Worm (Caenorhabditis elegans) whole organism, L4 larva: ENCODE measurements around the gene cest-33.
A peak's percentile ranks its signal among the peaks of the same experiment; 100 is the strongest.

ENCODE experiments used
- F26F4.8 ChIP-seq: fragments of 200-800 bp; sonication (Bioruptor generic); conservative IDR thresholded peaks from 2 replicates; pipeline ENCODE4 v1.3.6; 2022; ENCODE audit warnings: missing genetic modification characterization, missing compliant biosample characterization
- F37D6.2 ChIP-seq: sonication (generic microtip); optimal IDR thresholded peaks from 2 replicates; lab custom pipeline; 2016; ENCODE audit warnings: mild to moderate bottlenecking, missing genetic modification characterization, missing compliant biosample characterization
- F49E8.2 ChIP-seq: sonication (generic microtip); optimal IDR thresholded peaks from 2 replicates; lab custom pipeline; 2016; ENCODE audit warnings: missing compliant biosample characterization, mild to moderate bottlenecking, missing genetic modification characterization, borderline replicate concordance
- R02D3.7 ChIP-seq: fragments of 150-350 bp; sonication (generic microtip); optimal IDR thresholded peaks from 3 replicates; lab custom pipeline; 2014; ENCODE audit warnings: missing biosample characterization, missing genetic modification characterization
- Y105C5A.15 ChIP-seq: fragments of 200-800 bp; sonication (Bioruptor generic); IDR thresholded peaks from 2 replicates; pipeline ENCODE4 v1.3.6; 2022; ENCODE audit warnings: missing genetic modification characterization, missing compliant biosample characterization
- Y5F2A.4 ChIP-seq: fragments of 200-800 bp; sonication (Bioruptor generic); optimal IDR thresholded peaks from 2 replicates; lab custom pipeline; 2018; ENCODE audit warnings: mild to moderate bottlenecking, missing genetic modification characterization, missing compliant biosample characterization
- ZK546.5 ChIP-seq, 2 experiments: sonication (generic microtip); optimal IDR thresholded peaks; 2 replicates each; lab custom pipeline; 2017; ENCODE audit warnings: missing biosample characterization in 2 of 2, missing genetic modification characterization in 2 of 2
- arid-1 ChIP-seq: fragments of 200-800 bp; sonication (Bioruptor generic); conservative IDR thresholded peaks from 2 replicates; pipeline ENCODE4 v1.3.6; 2022; ENCODE audit warnings: missing genetic modification reagents, missing genetic modification characterization, missing compliant biosample characterization
- attf-4 ChIP-seq: sonication (generic microtip); optimal IDR thresholded peaks from 3 replicates; lab custom pipeline; 2017; ENCODE audit warnings: missing biosample characterization, missing genetic modification characterization
- ceh-20 ChIP-seq: fragments of 200-800 bp; sonication (Bioruptor generic); IDR thresholded peaks from 2 replicates; pipeline ENCODE4 v1.3.6; 2022; ENCODE audit warnings: missing genetic modification reagents, missing genetic modification characterization, missing compliant biosample characterization
- ceh-44 ChIP-seq: fragments of 200-800 bp; sonication (Bioruptor generic); IDR thresholded peaks from 2 replicates; pipeline ENCODE4 v1.3.6; 2022; ENCODE audit warnings: missing genetic modification reagents, missing genetic modification characterization, missing compliant biosample characterization
- ceh-82 ChIP-seq: sonication (generic microtip); optimal IDR thresholded peaks from 2 replicates; lab custom pipeline; 2017; ENCODE audit warnings: missing biosample characterization, missing genetic modification characterization
- ctbp-1 ChIP-seq: fragments of 200-800 bp; sonication (Bioruptor generic); IDR thresholded peaks from 2 replicates; pipeline ENCODE4 v1.3.6; 2022; ENCODE audit warnings: missing genetic modification reagents, missing genetic modification characterization, missing compliant biosample characterization
- daf-12 ChIP-seq: fragments of 150-350 bp; optimal IDR thresholded peaks from 2 replicates; lab custom pipeline; 2014; ENCODE audit warnings: missing biosample characterization, missing genetic modification reagents, missing genetic modification characterization
- daf-19 ChIP-seq: fragments of 200-800 bp; sonication (Bioruptor generic); conservative IDR thresholded peaks from 2 replicates; pipeline ENCODE4 v1.3.6; 2022; ENCODE audit warnings: missing genetic modification characterization, missing compliant biosample characterization
- dmd-8 ChIP-seq: fragments of 200-800 bp; sonication (Bioruptor generic); IDR thresholded peaks from 2 replicates; pipeline ENCODE4 v1.3.6; 2022; ENCODE audit warnings: missing genetic modification characterization, missing compliant biosample characterization
- dmd-9 ChIP-seq: fragments of 200-800 bp; sonication (Bioruptor generic); IDR thresholded peaks from 2 replicates; pipeline ENCODE4 v1.3.6; 2022; ENCODE audit warnings: missing genetic modification reagents, missing genetic modification characterization, missing compliant biosample characterization
- fkh-10 ChIP-seq: fragments of 150-350 bp; optimal IDR thresholded peaks from 2 replicates; lab custom pipeline; 2014; ENCODE audit warnings: missing biosample characterization, missing genetic modification reagents, missing genetic modification characterization
- fos-1 ChIP-seq: fragments of 150-350 bp; optimal IDR thresholded peaks from 2 replicates; lab custom pipeline; 2014; ENCODE audit warnings: missing biosample characterization, missing genetic modification characterization
- gei-8 ChIP-seq: fragments of 200-800 bp; sonication (Bioruptor generic); optimal IDR thresholded peaks from 2 replicates; lab custom pipeline; 2018; ENCODE audit warnings: mild to moderate bottlenecking, missing genetic modification characterization, missing compliant biosample characterization
- jun-1 ChIP-seq: fragments of 150-350 bp; optimal IDR thresholded peaks from 2 replicates; lab custom pipeline; 2014; ENCODE audit warnings: missing biosample characterization, missing genetic modification reagents, missing genetic modification characterization
- lin-13 ChIP-seq: fragments of 150-350 bp; optimal IDR thresholded peaks from 2 replicates; lab custom pipeline; 2014; ENCODE audit warnings: missing biosample characterization, missing genetic modification reagents, missing genetic modification characterization
- lin-38 ChIP-seq: fragments of 200-800 bp; sonication (Bioruptor generic); IDR thresholded peaks from 2 replicates; pipeline ENCODE4 v1.3.6; 2022; ENCODE audit warnings: missing genetic modification reagents, missing genetic modification characterization, missing compliant biosample characterization
- lir-3 ChIP-seq: sonication (generic microtip); optimal IDR thresholded peaks from 2 replicates; lab custom pipeline; 2016; ENCODE audit warnings: mild to moderate bottlenecking, missing genetic modification characterization, missing compliant biosample characterization
- madf-5 ChIP-seq, 2 experiments: fragments of 200-800 bp; sonication (Bioruptor generic); IDR thresholded peaks; 2 replicates each; pipeline ENCODE4 v1.3.6; 2022; ENCODE audit warnings: missing compliant biosample characterization in 2 of 2, missing genetic modification characterization in 2 of 2
- madf-9 ChIP-seq: fragments of 200-800 bp; sonication (Bioruptor generic); conservative IDR thresholded peaks from 2 replicates; pipeline ENCODE4 v1.3.6; 2022; ENCODE audit warnings: missing genetic modification reagents, missing genetic modification characterization, missing compliant biosample characterization
- mdl-1 ChIP-seq, 2 experiments: fragments of 150-350 bp in 1 of 2; sonication (generic microtip) in 1 of 2; optimal IDR thresholded peaks; 2 replicates each; lab custom pipeline; 2014 to 2017; ENCODE audit warnings: missing biosample characterization in 2 of 2, missing genetic modification characterization in 2 of 2
- mdt-29 ChIP-seq: fragments of 200-800 bp; sonication (Bioruptor generic); IDR thresholded peaks from 2 replicates; pipeline ENCODE4 v1.3.6; 2022; ENCODE audit warnings: missing genetic modification reagents, missing genetic modification characterization, missing compliant biosample characterization
- mep-1 ChIP-seq: fragments of 150-350 bp; sonication (generic microtip); optimal IDR thresholded peaks from 3 replicates; lab custom pipeline; 2014; ENCODE audit warnings: missing biosample characterization, missing genetic modification characterization
- mes-2 ChIP-seq: sonication (generic microtip); optimal IDR thresholded peaks from 2 replicates; lab custom pipeline; 2016; ENCODE audit warnings: missing genotype, mild to moderate bottlenecking, missing genetic modification characterization, missing compliant biosample characterization; ENCODE audit not compliant: poor library complexity, severe bottlenecking
- mxl-2 ChIP-seq: fragments of 200-800 bp; sonication (Bioruptor generic); conservative IDR thresholded peaks from 2 replicates; pipeline ENCODE4 v1.3.6; 2022; ENCODE audit warnings: missing genetic modification reagents, missing genetic modification characterization, missing compliant biosample characterization
- nhr-10 ChIP-seq: fragments of 150-350 bp; optimal IDR thresholded peaks from 2 replicates; lab custom pipeline; 2014; ENCODE audit warnings: missing biosample characterization, missing genetic modification characterization
- nhr-102 ChIP-seq: sonication (generic microtip); optimal IDR thresholded peaks from 2 replicates; lab custom pipeline; 2016; ENCODE audit warnings: mild to moderate bottlenecking, missing genetic modification characterization, moderate library complexity, missing compliant biosample characterization
- nhr-11 ChIP-seq: fragments of 150-350 bp; optimal IDR thresholded peaks from 2 replicates; lab custom pipeline; 2014; ENCODE audit warnings: missing biosample characterization, missing genetic modification characterization
- nhr-111 ChIP-seq: fragments of 200-800 bp; sonication (Bioruptor generic); optimal IDR thresholded peaks from 2 replicates; lab custom pipeline; 2018; ENCODE audit warnings: mild to moderate bottlenecking, missing genetic modification characterization, missing compliant biosample characterization
- nhr-28 ChIP-seq: fragments of 150-350 bp; optimal IDR thresholded peaks from 2 replicates; lab custom pipeline; 2014; ENCODE audit warnings: missing biosample characterization, missing genetic modification characterization
- nhr-48 ChIP-seq: sonication (generic microtip); optimal IDR thresholded peaks from 2 replicates; lab custom pipeline; 2016; ENCODE audit warnings: mild to moderate bottlenecking, missing genetic modification characterization, missing compliant biosample characterization
- nhr-76 ChIP-seq: fragments of 150-350 bp; optimal IDR thresholded peaks from 2 replicates; lab custom pipeline; 2014; ENCODE audit warnings: missing biosample characterization, missing genetic modification characterization
- nhr-77 ChIP-seq: fragments of 150-350 bp; optimal IDR thresholded peaks from 2 replicates; lab custom pipeline; 2014; ENCODE audit warnings: missing biosample characterization, missing genetic modification characterization
- pha-4 ChIP-seq, 2 experiments: fragments of 150-350 bp in 1 of 2; fragments of 200-800 bp in 1 of 2; sonication (Bioruptor generic) in 1 of 2; IDR thresholded peaks in 1 of 2; optimal IDR thresholded peaks in 1 of 2; 2 replicates each; pipeline versions ENCODE4 v1.3.6 to Lab custom; 2014 to 2022; ENCODE audit warnings: missing genetic modification characterization in 2 of 2, missing genetic modification reagents in 2 of 2, missing biosample characterization in 1 of 2, missing compliant biosample characterization in 1 of 2
- php-3 ChIP-seq: fragments of 200-800 bp; sonication (Bioruptor generic); IDR thresholded peaks from 2 replicates; pipeline ENCODE4 v1.3.6; 2022; ENCODE audit warnings: missing genetic modification reagents, missing genetic modification characterization, missing compliant biosample characterization
- pqm-1 ChIP-seq: sonication (generic microtip); optimal IDR thresholded peaks from 2 replicates; lab custom pipeline; 2017; ENCODE audit warnings: missing biosample characterization, missing genetic modification characterization
- sdz-12 ChIP-seq: fragments of 200-800 bp; sonication (Bioruptor generic); optimal IDR thresholded peaks from 2 replicates; lab custom pipeline; 2018; ENCODE audit warnings: mild to moderate bottlenecking, missing genetic modification characterization, missing compliant biosample characterization
- skn-1 ChIP-seq: fragments of 150-350 bp; optimal IDR thresholded peaks from 2 replicates; lab custom pipeline; 2014; ENCODE audit warnings: missing biosample characterization, missing genetic modification characterization
- spr-3 ChIP-seq: fragments of 200-800 bp; sonication (Bioruptor generic); optimal IDR thresholded peaks from 2 replicates; lab custom pipeline; 2018; ENCODE audit warnings: mild to moderate bottlenecking, missing genetic modification characterization, missing compliant biosample characterization
- unc-39 ChIP-seq: sonication (generic microtip); optimal IDR thresholded peaks from 2 replicates; lab custom pipeline; 2017; ENCODE audit warnings: missing biosample characterization, missing genetic modification characterization
- unc-62 ChIP-seq, 3 experiments: fragments of 150-350 bp in 1 of 3; sonication (generic microtip); optimal IDR thresholded peaks in 2 of 3; peaks in 1 of 3; 1 replicate in 1 of 3; 2 replicates in 2 of 3; lab custom pipeline; 2014 to 2017; ENCODE audit warnings: missing biosample characterization in 3 of 3, missing genetic modification characterization in 3 of 3, missing genetic modification reagents in 3 of 3, missing genotype in 1 of 3
- zag-1 ChIP-seq: fragments of 150-350 bp; optimal IDR thresholded peaks from 2 replicates; lab custom pipeline; 2014; ENCODE audit warnings: missing biosample characterization, missing genetic modification characterization
- zfp-2 ChIP-seq: sonication (generic microtip); optimal IDR thresholded peaks from 2 replicates; lab custom pipeline; 2016; ENCODE audit warnings: mild to moderate bottlenecking, missing genetic modification characterization, missing compliant biosample characterization
- zfp-3 ChIP-seq: fragments of 200-800 bp; sonication (Bioruptor generic); conservative IDR thresholded peaks from 2 replicates; pipeline ENCODE4 v1.3.6; 2022; ENCODE audit warnings: missing genetic modification reagents, missing genetic modification characterization, missing compliant biosample characterization
- ztf-11 ChIP-seq: fragments of 150-350 bp; optimal IDR thresholded peaks from 2 replicates; lab custom pipeline; 2014; ENCODE audit warnings: missing biosample characterization, missing genetic modification characterization
- ztf-7 ChIP-seq: fragments of 150-350 bp; optimal IDR thresholded peaks from 2 replicates; lab custom pipeline; 2014; ENCODE audit warnings: missing biosample characterization, missing genetic modification characterization

Gene cest-33

ce11 chrV:6411161-6411560 is 45.7 kb upstream of the cest-33 start (continued):
- TF ChIP-seq nhr-111 (GFP tag; lab: Kevin White, UChicago) = no peak
- TF ChIP-seq ceh-20 (GFP tag; lab: Robert Waterston, UW) = peak; percentile 68
- TF ChIP-seq jun-1 (tag; lab: Kevin White, UChicago) = no peak
- TF ChIP-seq nhr-10 (tag; lab: Kevin White, UChicago) = no peak
- TF ChIP-seq ZK546.5 (tag; optimal IDR thresholded peaks at IDR 0.05; lab: Kevin White, UChicago) = no peak
- TF ChIP-seq php-3 (GFP tag; lab: Robert Waterston, UW) = peak; percentile 99
- no peak for TF ChIP-seq gei-8
- no peak for TF ChIP-seq arid-1 (GFP tag; lab: Robert Waterston, UW)
- no peak for TF ChIP-seq zag-1
- no peak for TF ChIP-seq fos-1
- TF ChIP-seq nhr-102 (tag; lab: Kevin White, UChicago) = peak; percentile 31
- no peak for TF ChIP-seq sdz-12
- no peak for TF ChIP-seq ceh-82 (tag; lab: Kevin White, UChicago)
- TF ChIP-seq madf-9 (GFP tag; lab: Robert Waterston, UW) = no peak
- no peak for TF ChIP-seq daf-19 (GFP tag; lab: Robert Waterston, UW)
- no peak for TF ChIP-seq dmd-8
- no peak for TF ChIP-seq ztf-11 (tag; lab: Kevin White, UChicago)
- TF ChIP-seq Y5F2A.4 (GFP tag; lab: Kevin White, UChicago) = no peak
- TF ChIP-seq madf-5 (GFP tag; IDR thresholded peaks at IDR 0.05; lab: Robert Waterston, UW) = no peak
- no peak for TF ChIP-seq F26F4.8 (GFP tag; lab: Robert Waterston, UW)
- no peak for TF ChIP-seq daf-12 (tag; lab: Kevin White, UChicago)
- no peak for TF ChIP-seq skn-1 (tag; lab: Kevin White, UChicago)
- TF ChIP-seq Y105C5A.15 (GFP tag; lab: Robert Waterston, UW) = no peak
- peak; percentile 54 for TF ChIP-seq nhr-77 (tag; lab: Kevin White, UChicago)
- no peak for TF ChIP-seq ztf-7 (tag; lab: Kevin White, UChicago)
- TF ChIP-seq mxl-2 (GFP tag; lab: Robert Waterston, UW) = no peak
- peak; percentile 21 for TF ChIP-seq mep-1 (tag; lab: Kevin White, UChicago)
- peak; percentile 84 for TF ChIP-seq pqm-1 (tag; lab: Kevin White, UChicago)
- no peak for TF ChIP-seq fkh-10 (GFP tag; lab: Kevin White, UChicago)
- no peak for TF ChIP-seq nhr-11 (tag; lab: Kevin White, UChicago)
- TF ChIP-seq lir-3 (tag; lab: Kevin White, UChicago) = no peak
- no peak for TF ChIP-seq attf-4
- no peak for TF ChIP-seq lin-13 (GFP tag; lab: Kevin White, UChicago)
- peak; percentile 91 for TF ChIP-seq nhr-28 (tag; lab: Kevin White, UChicago)
- no peak for TF ChIP-seq F37D6.2 (tag; lab: Kevin White, UChicago)
- TF ChIP-seq nhr-76 = no peak
- peak; percentile 37 for TF ChIP-seq nhr-48 (tag; lab: Kevin White, UChicago)
- no peak for TF ChIP-seq ctbp-1 (GFP tag; lab: Robert Waterston, UW)
- TF ChIP-seq F49E8.2 (tag; lab: Kevin White, UChicago) = no peak
- TF ChIP-seq ceh-44 = no peak
- no peak for TF ChIP-seq spr-3 (GFP tag; lab: Kevin White, UChicago)
- peak in 1 of 2 experiments; percentile 75 for TF ChIP-seq mdl-1 (tag; optimal IDR thresholded peaks at IDR 0.05; lab: Kevin White, UChicago)
- no peak for TF ChIP-seq zfp-3
- TF ChIP-seq pha-4 (GFP tag; IDR thresholded peaks at IDR 0.05; lab: Robert Waterston, UW) = no peak
- TF ChIP-seq pha-4 (tag; optimal IDR thresholded peaks at IDR 0.05; lab: Kevin White, UChicago) = no peak
- TF ChIP-seq unc-62 (GFP tag; optimal IDR thresholded peaks at IDR 0.05 in 1 of 2; lab: Kevin White, UChicago) = peak in 1 of 2 experiments; percentile 25
- TF ChIP-seq unc-62 (tag; optimal IDR thresholded peaks at IDR 0.05; lab: Kevin White, UChicago) = no peak
- no peak for TF ChIP-seq unc-39 (tag; lab: Kevin White, UChicago)
- no peak for TF ChIP-seq mes-2 (tag; lab: Kevin White, UChicago)
- no peak for TF ChIP-seq lin-38 (GFP tag; lab: Robert Waterston, UW)
- no peak for TF ChIP-seq R02D3.7 (tag; lab: Kevin White, UChicago)
- no peak for TF ChIP-seq mdt-29 (GFP tag; lab: Robert Waterston, UW)
- TF ChIP-seq dmd-9 (GFP tag; lab: Robert Waterston, UW) = no peak
- TF ChIP-seq zfp-2 (tag; lab: Kevin White, UChicago) = no peak
